Worm (Caenorhabditis elegans): ENCODE measurements around the gene kbp-2.

- TF ChIP-seq ama-1 (optimal IDR thresholded peaks at IDR 0.05) (no peak), aly-2 (tag; optimal IDR thresholded peaks at IDR 0.05) (no peak)
Measured at ce11 chrIII:4920221-4920620, 16.5 kb upstream of the kbp-2 start, which contains the start of gene ula-1.
